Worm (Caenorhabditis elegans) whole organism, young adult: ENCODE measurements around the gene C50F4.1.

ENCODE experiments used
- T07F8.4 ChIP-seq: sonication (generic microtip); optimal IDR thresholded peaks from 2 replicates; lab custom pipeline; 2016; ENCODE audit warnings: mild to moderate bottlenecking, missing genetic modification characterization, moderate library complexity, missing compliant biosample characterization
- nhr-90 ChIP-seq: sonication (generic microtip); optimal IDR thresholded peaks from 2 replicates; lab custom pipeline; 2016; ENCODE audit warnings: missing genotype, mild to moderate bottlenecking, missing genetic modification characterization, missing compliant biosample characterization
- sdz-38 ChIP-seq: sonication (generic microtip); optimal IDR thresholded peaks from 2 replicates; lab custom pipeline; 2016; ENCODE audit warnings: missing genotype, missing genetic modification characterization, missing compliant biosample characterization

- TF ChIP-seq T07F8.4 (no peak), nhr-90 (no peak), sdz-38 (no peak)
Observed at ce11 chrV:9556668-9557067, 30.1 kb downstream of the C50F4.1 start.
